Worm (Caenorhabditis elegans) whole organism, L1 larva: ENCODE results near the gene T23E7.6.

Source experiments
- C16A3.4 ChIP-seq: fragments of 150-350 bp; optimal IDR thresholded peaks from 2 replicates; lab custom pipeline; 2014; ENCODE audit warnings: missing biosample characterization, missing genetic modification characterization
- blmp-1 ChIP-seq: fragments of 150-350 bp; optimal IDR thresholded peaks from 2 replicates; lab custom pipeline; 2014; ENCODE audit warnings: missing biosample characterization, missing genetic modification characterization
- efl-1 ChIP-seq, 4 experiments: fragments of 150-350 bp; optimal IDR thresholded peaks in 3 of 4; peaks in 1 of 4; 1 replicate in 1 of 4; 2 replicates in 3 of 4; lab custom pipeline; 2014; ENCODE audit warnings: missing biosample characterization in 2 of 4, missing genetic modification characterization in 2 of 4, missing genetic modification reagents in 2 of 4
- egl-27 ChIP-seq, 2 experiments: fragments of 150-350 bp in 1 of 2; sonication (generic microtip); optimal IDR thresholded peaks; 3 replicates each; lab custom pipeline; 2017 to 2018; ENCODE audit warnings: missing biosample characterization in 2 of 2, missing genetic modification characterization in 2 of 2, missing genetic modification reagents in 2 of 2
- elt-3 ChIP-seq, 6 experiments: fragments of 150-350 bp in 1 of 6; sonication (generic microtip); optimal IDR thresholded peaks; 2 replicates each; lab custom pipeline; 2017 to 2018; ENCODE audit warnings: missing biosample characterization in 6 of 6, missing genetic modification characterization in 6 of 6, inconsistent platforms in 1 of 6
- fkh-10 ChIP-seq: sonication (generic microtip); optimal IDR thresholded peaks from 2 replicates; lab custom pipeline; 2017; ENCODE audit warnings: missing biosample characterization, missing genetic modification reagents, missing genetic modification characterization
- grh-1 ChIP-seq: fragments of 200-800 bp; sonication (Bioruptor generic); IDR thresholded peaks from 2 replicates; pipeline ENCODE4 v1.3.6; 2022; ENCODE audit warnings: missing genetic modification reagents, missing genetic modification characterization, missing compliant biosample characterization
- hlh-17 ChIP-seq: fragments of 200-800 bp; sonication (Bioruptor generic); optimal IDR thresholded peaks from 2 replicates; lab custom pipeline; 2018; ENCODE audit warnings: missing genetic modification characterization, mild to moderate bottlenecking, missing compliant biosample characterization, moderate library complexity, borderline replicate concordance
- irx-1 ChIP-seq: sonication (generic microtip); optimal IDR thresholded peaks from 2 replicates; lab custom pipeline; 2016; ENCODE audit warnings: missing genetic modification characterization, missing compliant biosample characterization
- lin-14 ChIP-seq: fragments of 200-800 bp; sonication (Bioruptor generic); optimal IDR thresholded peaks from 2 replicates; lab custom pipeline; 2018; ENCODE audit warnings: mild to moderate bottlenecking, missing genetic modification characterization, moderate library complexity, missing compliant biosample characterization
- lin-35 ChIP-seq, 2 experiments: fragments of 150-350 bp; optimal IDR thresholded peaks; 2 replicates each; lab custom pipeline; 2014; ENCODE audit warnings: missing biosample characterization in 2 of 2, missing genetic modification characterization in 2 of 2, missing genetic modification reagents in 2 of 2
- lsy-2 ChIP-seq, 2 experiments: fragments of 150-350 bp; optimal IDR thresholded peaks; 2 replicates each; lab custom pipeline; 2014; ENCODE audit warnings: missing biosample characterization in 2 of 2, missing genetic modification characterization in 2 of 2
- mdl-1 ChIP-seq, 2 experiments: fragments of 150-350 bp; optimal IDR thresholded peaks; 2 replicates each; lab custom pipeline; 2014 to 2017; ENCODE audit warnings: missing biosample characterization in 2 of 2, missing genetic modification characterization in 2 of 2, inconsistent platforms in 1 of 2
- mef-2 ChIP-seq: fragments of 150-350 bp; optimal IDR thresholded peaks from 2 replicates; lab custom pipeline; 2014; ENCODE audit warnings: missing biosample characterization, missing genetic modification characterization
- mep-1 ChIP-seq: fragments of 150-350 bp; optimal IDR thresholded peaks from 2 replicates; lab custom pipeline; 2014; ENCODE audit warnings: missing biosample characterization, missing genetic modification characterization
- nhr-11 ChIP-seq: fragments of 150-350 bp; optimal IDR thresholded peaks from 2 replicates; lab custom pipeline; 2014; ENCODE audit warnings: missing biosample characterization, missing genetic modification characterization
- nhr-12 ChIP-seq: sonication (generic microtip); optimal IDR thresholded peaks from 2 replicates; lab custom pipeline; 2017; ENCODE audit warnings: missing biosample characterization, missing genetic modification characterization
- nhr-19 ChIP-seq: fragments of 200-800 bp; sonication (Bioruptor generic); conservative IDR thresholded peaks from 2 replicates; pipeline ENCODE4 v1.3.6; 2022; ENCODE audit warnings: missing genetic modification characterization, missing compliant biosample characterization
- nhr-20 ChIP-seq: sonication (generic microtip); optimal IDR thresholded peaks from 2 replicates; lab custom pipeline; 2016; ENCODE audit warnings: mild to moderate bottlenecking, missing genetic modification characterization, missing compliant biosample characterization
- nhr-47 ChIP-seq: sonication (generic microtip); optimal IDR thresholded peaks from 2 replicates; lab custom pipeline; 2016; ENCODE audit warnings: mild to moderate bottlenecking, missing genetic modification characterization, moderate library complexity, missing compliant biosample characterization
- nhr-71 ChIP-seq: sonication (generic microtip); optimal IDR thresholded peaks from 2 replicates; lab custom pipeline; 2016; ENCODE audit warnings: mild to moderate bottlenecking, missing genetic modification characterization, moderate library complexity, missing compliant biosample characterization
- nhr-85 ChIP-seq: sonication (generic microtip); peaks from one replicate; lab custom pipeline; 2016; ENCODE audit warnings: missing genetic modification characterization, inconsistent platforms, missing compliant biosample characterization
- nhr-90 ChIP-seq: sonication (generic microtip); optimal IDR thresholded peaks from 2 replicates; lab custom pipeline; 2016; ENCODE audit warnings: mild to moderate bottlenecking, missing genetic modification characterization, missing compliant biosample characterization; ENCODE audit not compliant: poor library complexity
- pax-3 ChIP-seq: fragments of 200-800 bp; sonication (Bioruptor generic); optimal IDR thresholded peaks from 2 replicates; lab custom pipeline; 2018; ENCODE audit warnings: mild to moderate bottlenecking, missing genetic modification characterization, moderate library complexity, missing compliant biosample characterization
- rnt-1 ChIP-seq: sonication (generic microtip); optimal IDR thresholded peaks from 2 replicates; lab custom pipeline; 2016; ENCODE audit warnings: mild to moderate bottlenecking, missing genetic modification characterization, moderate library complexity, missing compliant biosample characterization
- snu-23 ChIP-seq: sonication (generic microtip); optimal IDR thresholded peaks from 2 replicates; lab custom pipeline; 2016; ENCODE audit warnings: missing genetic modification characterization, missing compliant biosample characterization
- sox-4 ChIP-seq: sonication (generic microtip); optimal IDR thresholded peaks from 2 replicates; lab custom pipeline; 2016; ENCODE audit warnings: missing genetic modification characterization, missing compliant biosample characterization
- sup-37 ChIP-seq: fragments of 200-800 bp; sonication (Bioruptor generic); optimal IDR thresholded peaks from 2 replicates; lab custom pipeline; 2018; ENCODE audit warnings: mild to moderate bottlenecking, missing genetic modification characterization, missing compliant biosample characterization
- tbx-2 ChIP-seq: sonication (generic microtip); optimal IDR thresholded peaks from 2 replicates; lab custom pipeline; 2016; ENCODE audit warnings: missing genetic modification characterization, missing compliant biosample characterization
- tlp-1 ChIP-seq: fragments of 150-350 bp; optimal IDR thresholded peaks from 2 replicates; lab custom pipeline; 2014; ENCODE audit warnings: missing biosample characterization, missing genetic modification characterization
- unc-130 ChIP-seq: fragments of 150-350 bp; optimal IDR thresholded peaks from 2 replicates; lab custom pipeline; 2017; ENCODE audit warnings: missing biosample characterization, missing genetic modification characterization, inconsistent platforms
- unc-62 ChIP-seq: fragments of 150-350 bp; optimal IDR thresholded peaks from 2 replicates; lab custom pipeline; 2014; ENCODE audit warnings: missing biosample characterization, missing genetic modification reagents, missing genetic modification characterization
- unc-86 ChIP-seq: sonication (generic microtip); optimal IDR thresholded peaks from 2 replicates; lab custom pipeline; 2016; ENCODE audit warnings: missing genetic modification characterization, missing compliant biosample characterization
- vab-15 ChIP-seq: sonication (generic microtip); optimal IDR thresholded peaks from 2 replicates; lab custom pipeline; 2017; ENCODE audit warnings: missing genotype, mild to moderate bottlenecking, missing genetic modification characterization, missing compliant biosample characterization
- xbp-1 ChIP-seq: sonication (generic microtip); optimal IDR thresholded peaks from 2 replicates; lab custom pipeline; 2016; ENCODE audit warnings: missing genetic modification characterization, missing compliant biosample characterization
- zip-4 ChIP-seq: fragments of 200-800 bp; sonication (Bioruptor generic); optimal IDR thresholded peaks from 2 replicates; lab custom pipeline; 2018; ENCODE audit warnings: mild to moderate bottlenecking, missing genetic modification characterization, moderate library complexity, missing compliant biosample characterization
- ztf-4 ChIP-seq: fragments of 150-350 bp; optimal IDR thresholded peaks from 2 replicates; lab custom pipeline; 2014; ENCODE audit warnings: missing biosample characterization, missing genetic modification characterization

T23E7.6 gene

DNA sequence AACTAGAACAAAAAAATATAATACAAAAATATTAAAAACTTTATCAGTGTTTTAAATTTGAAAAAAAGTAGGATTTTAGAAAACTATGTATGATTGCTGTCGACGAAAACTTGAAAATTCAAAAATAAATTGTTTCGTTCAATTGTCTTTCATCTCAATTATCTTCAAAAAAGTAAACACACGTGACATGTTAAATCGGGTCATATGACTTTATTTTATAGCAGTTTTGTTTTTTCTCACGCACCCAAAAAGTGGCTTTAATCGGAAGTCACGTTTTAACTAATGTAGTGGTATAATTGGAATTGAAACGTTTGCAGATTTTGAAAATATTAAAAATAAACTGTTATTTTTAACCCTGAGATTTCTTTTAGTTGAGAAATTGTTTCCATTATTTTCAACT is 41.8 kb downstream of the T23E7.6 start:
- no peak for TF ChIP-seq nhr-12 (tag; lab: Kevin White, UChicago)
- peak; percentile 20 for TF ChIP-seq snu-23 (GFP tag; lab: Kevin White, UChicago)
- no peak for TF ChIP-seq zip-4 (GFP tag; lab: Kevin White, UChicago)
- TF ChIP-seq hlh-17, result no peak
- 0 out of 2 replicates have a peak, but pooled peaks have one; percentile 7 for TF ChIP-seq grh-1 (GFP tag; lab: Robert Waterston, UW)
- TF ChIP-seq tlp-1 (tag; lab: Kevin White, UChicago), result no peak
- TF ChIP-seq nhr-90 (tag; lab: Kevin White, UChicago), result peak; percentile 13
- peak in 1 of 6 experiments; percentile 55 for TF ChIP-seq elt-3 (tag; optimal IDR thresholded peaks at IDR 0.05; lab: Kevin White, UChicago)
- no peak for TF ChIP-seq nhr-11 (tag; lab: Kevin White, UChicago)
- TF ChIP-seq nhr-20 (tag; lab: Kevin White, UChicago), result peak; percentile 54
- no peak; the same call in 1 of the 2 replicates for TF ChIP-seq nhr-19 (GFP tag; lab: Robert Waterston, UW)
- peak; percentile 43 for TF ChIP-seq lin-14 (GFP tag; lab: Kevin White, UChicago)
- TF ChIP-seq pax-3 (tag; lab: Kevin White, UChicago), result no peak
- TF ChIP-seq nhr-85 (tag; lab: Kevin White, UChicago), result peak; percentile 73
- TF ChIP-seq efl-1 (optimal IDR thresholded peaks at IDR 0.05; lab: Kevin White, UChicago), result no peak
- TF ChIP-seq efl-1 (GFP tag; optimal IDR thresholded peaks at IDR 0.05 in 1 of 2; lab: Kevin White, UChicago), result peak in 1 of 2 experiments; percentile 38
- TF ChIP-seq nhr-71 (tag; lab: Kevin White, UChicago), result peak; percentile 55
- TF ChIP-seq, all 84 proteins: peak for 9

- peak; percentile 91 for TF ChIP-seq nhr-85 (tag; lab: Kevin White, UChicago)
- peak; percentile 11 for TF ChIP-seq mep-1
- TF ChIP-seq mef-2, result peak; percentile 48
- peak; percentile 92 for TF ChIP-seq unc-130 (tag; lab: Kevin White, UChicago)
- peak; percentile 14 for TF ChIP-seq ztf-4 (tag; lab: Kevin White, UChicago)
- peak; percentile 63 for TF ChIP-seq snu-23 (GFP tag; lab: Kevin White, UChicago)
- TF ChIP-seq xbp-1 (tag; lab: Kevin White, UChicago), result peak; percentile 9
- TF ChIP-seq sox-4, result no peak
- TF ChIP-seq lin-35 (GFP tag; optimal IDR thresholded peaks at IDR 0.05; lab: Kevin White, UChicago), result peak; percentile 4 to 55
- TF ChIP-seq irx-1 (tag; lab: Kevin White, UChicago), result peak; percentile 8
- peak; percentile 16 to 39 for TF ChIP-seq lsy-2 (tag; optimal IDR thresholded peaks at IDR 0.05; lab: Kevin White, UChicago)
- TF ChIP-seq mdl-1 (tag; optimal IDR thresholded peaks at IDR 0.05; lab: Kevin White, UChicago), result peak in 1 of 2 experiments; percentile 93
- peak; percentile 85 for TF ChIP-seq nhr-71 (tag; lab: Kevin White, UChicago)
- TF ChIP-seq egl-27 (tag; optimal IDR thresholded peaks at IDR 0.05; lab: Kevin White, UChicago), result peak in 1 of 2 experiments; percentile 16
- peak; percentile 81 for TF ChIP-seq nhr-19 (GFP tag; lab: Robert Waterston, UW)
- TF ChIP-seq nhr-47, result peak; percentile 53
- peak; percentile 51 for TF ChIP-seq rnt-1 (tag; lab: Kevin White, UChicago)
- peak; percentile 82 for TF ChIP-seq nhr-20 (tag; lab: Kevin White, UChicago)
- no peak for TF ChIP-seq sup-37 (GFP tag; lab: Kevin White, UChicago)
- no peak for TF ChIP-seq unc-62
- TF ChIP-seq vab-15 (tag; lab: Kevin White, UChicago), result peak; percentile 9
- TF ChIP-seq efl-1 (optimal IDR thresholded peaks at IDR 0.05; lab: Kevin White, UChicago), result peak in 1 of 2 experiments; percentile 2
- peak in 1 of 2 experiments; percentile 38 for TF ChIP-seq efl-1 (GFP tag; optimal IDR thresholded peaks at IDR 0.05 in 1 of 2; lab: Kevin White, UChicago)
- TF ChIP-seq lin-14 (GFP tag; lab: Kevin White, UChicago), result peak; percentile 92
- peak; percentile 21 for TF ChIP-seq nhr-11 (tag; lab: Kevin White, UChicago)
- peak; percentile 82 for TF ChIP-seq blmp-1 (tag; lab: Kevin White, UChicago)
- TF ChIP-seq nhr-12 (tag; lab: Kevin White, UChicago), result no peak
- no peak for TF ChIP-seq unc-86
- TF ChIP-seq C16A3.4 (tag; lab: Kevin White, UChicago), result peak; percentile 47
- TF ChIP-seq fkh-10 (GFP tag; lab: Kevin White, UChicago), result no peak
- peak; percentile 71 for TF ChIP-seq nhr-90 (tag; lab: Kevin White, UChicago)
- TF ChIP-seq tbx-2 (tag; lab: Kevin White, UChicago), result peak; percentile 52
- TF ChIP-seq elt-3 (tag; optimal IDR thresholded peaks at IDR 0.05; lab: Kevin White, UChicago), result peak; percentile 13 to 90 (median 55)
- 0 out of 2 replicates have a peak, but pooled peaks have one; percentile 38 for TF ChIP-seq grh-1 (GFP tag; lab: Robert Waterston, UW)
- TF ChIP-seq zip-4 (GFP tag; lab: Kevin White, UChicago), result no peak
Measured at ce11 chrX:17640790-17641189, 43.8 kb downstream of the T23E7.6 start, which contains the start of gene H18N23.2. Gene H18N23.2 (minus strand): TSS chrX:17640871.
